Worm (Caenorhabditis elegans) whole organism, L2 larva: ENCODE measurements around the gene Y47D3A.32.

Experiments used
- aly-2 ChIP-seq: fragments of 150-350 bp; optimal IDR thresholded peaks from 2 replicates; lab custom pipeline; 2014; ENCODE audit warnings: missing biosample characterization, missing genetic modification characterization
- blmp-1 ChIP-seq: sonication (generic microtip); optimal IDR thresholded peaks from 2 replicates; lab custom pipeline; 2017; ENCODE audit warnings: missing genetic modification characterization, mild to moderate bottlenecking, missing compliant biosample characterization, antibody characterized with exemption, moderate library complexity; ENCODE audit not compliant: insufficient read depth
- ceh-16 ChIP-seq: fragments of 150-350 bp; optimal IDR thresholded peaks from 2 replicates; lab custom pipeline; 2014; ENCODE audit warnings: missing biosample characterization, missing genetic modification characterization
- ceh-82 ChIP-seq: fragments of 150-350 bp; optimal IDR thresholded peaks from 2 replicates; lab custom pipeline; 2014; ENCODE audit warnings: missing biosample characterization, missing genetic modification characterization
- egl-27 ChIP-seq: sonication (generic microtip); optimal IDR thresholded peaks from 3 replicates; lab custom pipeline; 2017; ENCODE audit warnings: missing biosample characterization, missing genetic modification reagents, missing genetic modification characterization
- fos-1 ChIP-seq: fragments of 150-350 bp; optimal IDR thresholded peaks from 2 replicates; lab custom pipeline; 2014; ENCODE audit warnings: missing biosample characterization, missing genetic modification characterization
- lin-13 ChIP-seq: fragments of 150-350 bp; optimal IDR thresholded peaks from 2 replicates; lab custom pipeline; 2014; ENCODE audit warnings: missing biosample characterization, missing genetic modification reagents, missing genetic modification characterization
- mdl-1 ChIP-seq, 2 experiments: fragments of 150-350 bp in 1 of 2; sonication (generic microtip) in 1 of 2; optimal IDR thresholded peaks; 2 replicates each; lab custom pipeline; 2017; ENCODE audit warnings: missing biosample characterization in 2 of 2, missing genetic modification characterization in 2 of 2
- nhr-237 ChIP-seq: fragments of 150-350 bp; optimal IDR thresholded peaks from 2 replicates; lab custom pipeline; 2014; ENCODE audit warnings: missing biosample characterization, missing genetic modification characterization
- nhr-25 ChIP-seq: fragments of 150-350 bp; sonication (generic microtip); optimal IDR thresholded peaks from 3 replicates; lab custom pipeline; 2014; ENCODE audit warnings: missing biosample characterization, missing genetic modification characterization
- skn-1 ChIP-seq: sonication (generic microtip); optimal IDR thresholded peaks from 2 replicates; lab custom pipeline; 2017; ENCODE audit warnings: missing biosample characterization, missing genetic modification characterization
- snpc-4 ChIP-seq: fragments of 150-350 bp; optimal IDR thresholded peaks from 2 replicates; lab custom pipeline; 2014; ENCODE audit warnings: missing biosample characterization, missing genetic modification characterization
- unc-55 ChIP-seq: fragments of 150-350 bp; sonication (generic microtip); optimal IDR thresholded peaks from 3 replicates; lab custom pipeline; 2014; ENCODE audit warnings: missing biosample characterization, missing genetic modification reagents, missing genetic modification characterization

- TF ChIP-seq ceh-16 (tag; lab: Kevin White, UChicago) (no peak), unc-55 (GFP tag; lab: Kevin White, UChicago) (no peak), nhr-237 (tag; lab: Kevin White, UChicago) (no peak), fos-1 (tag; lab: Kevin White, UChicago) (no peak), aly-2 (no peak), ceh-82 (tag; lab: Kevin White, UChicago) (no peak), lin-13 (GFP tag; lab: Kevin White, UChicago) (no peak), mdl-1 (tag; optimal IDR thresholded peaks at IDR 0.05; lab: Kevin White, UChicago) (no peak), skn-1 (tag; lab: Kevin White, UChicago) (no peak), blmp-1 (no peak), nhr-25 (no peak), snpc-4 (no peak), egl-27 (no peak)
Observed at ce11 chrIII:11238309-11238708, 13.9 kb upstream of the Y47D3A.32 start.
